Worm (Caenorhabditis elegans) whole organism, L4/young adult: Measurements from ENCODE around the gene dop-1.

Source experiments
- W03F9.2 ChIP-seq: fragments of 150-350 bp; optimal IDR thresholded peaks from 2 replicates; lab custom pipeline; 2014; ENCODE audit warnings: missing biosample characterization, missing genetic modification characterization
- dao-5 ChIP-seq: sonication (generic microtip); optimal IDR thresholded peaks from 2 replicates; lab custom pipeline; 2016; ENCODE audit warnings: missing genotype, missing genetic modification characterization, moderate library complexity, missing compliant biosample characterization
- him-1 ChIP-seq: sonication (generic microtip); optimal IDR thresholded peaks from 2 replicates; lab custom pipeline; 2016; ENCODE audit warnings: missing genotype, missing genetic modification reagents, missing genetic modification characterization, missing compliant biosample characterization

dop-1 gene

ce11 chrX:4367414-4367813, 51.2 kb downstream of the dop-1 start, which contains the start of gene R160.10:
R160.10 (minus strand) TSS chrX:4367514.
- TF ChIP-seq him-1 (no peak), dao-5 (tag; lab: Kevin White, UChicago) (no peak), W03F9.2 (tag; lab: Kevin White, UChicago) (no peak)

- TF ChIP-seq him-1 (no peak), W03F9.2 (tag; lab: Kevin White, UChicago) (no peak), dao-5 (tag; lab: Kevin White, UChicago) (no peak)
These were observed 52.4 kb downstream of the dop-1 start, which contains the start of gene R160.3 for ce11 chrX:4366231-4366630. R160.3 (minus strand) TSS chrX:4366331.

ce11 chrX:4364877-4365276, 53.8 kb downstream of the dop-1 start, which contains the start of gene F14H12.8:
F14H12.8 (minus strand) TSS chrX:4364977.
- TF ChIP-seq W03F9.2 (tag; lab: Kevin White, UChicago) (no peak), dao-5 (tag; lab: Kevin White, UChicago) (no peak), him-1 (no peak)

ce11 chrX:4363200-4363599, 55.5 kb downstream of the dop-1 start, which contains the start of gene F14H12.17:
F14H12.17 (minus strand) TSS chrX:4363300.
- TF ChIP-seq him-1 (no peak), W03F9.2 (tag; lab: Kevin White, UChicago) (no peak), dao-5 (tag; lab: Kevin White, UChicago) (no peak)

ce11 chrX:4362522-4362921, 56.1 kb downstream of the dop-1 start, which contains the start of gene F14H12.7:
F14H12.7 (minus strand) TSS chrX:4362622.
- TF ChIP-seq him-1, result no peak
- no peak for TF ChIP-seq W03F9.2 (tag; lab: Kevin White, UChicago)
- TF ChIP-seq dao-5 (tag; lab: Kevin White, UChicago), result no peak
